Worm (Caenorhabditis elegans) whole organism, L4 larva: ENCODE measurements around the gene glr-2.
A peak's percentile ranks its signal among the peaks of the same experiment; 100 is the strongest.

Source experiments
- F44E2.7 ChIP-seq: fragments of 200-800 bp; sonication (Bioruptor generic); IDR thresholded peaks from 2 replicates; pipeline ENCODE4 v2.1.2; 2022; ENCODE audit warnings: missing genetic modification characterization, missing compliant biosample characterization
- F49E8.2 ChIP-seq: sonication (generic microtip); optimal IDR thresholded peaks from 2 replicates; lab custom pipeline; 2016; ENCODE audit warnings: missing compliant biosample characterization, mild to moderate bottlenecking, missing genetic modification characterization, borderline replicate concordance
- T20F7.1 ChIP-seq: fragments of 200-800 bp; sonication (Bioruptor generic); optimal IDR thresholded peaks from 2 replicates; lab custom pipeline; 2018; ENCODE audit warnings: mild to moderate bottlenecking, missing genetic modification characterization, missing compliant biosample characterization
- Y105C5A.15 ChIP-seq: fragments of 200-800 bp; sonication (Bioruptor generic); IDR thresholded peaks from 2 replicates; pipeline ENCODE4 v1.3.6; 2022; ENCODE audit warnings: missing genetic modification characterization, missing compliant biosample characterization
- Y5F2A.4 ChIP-seq: fragments of 200-800 bp; sonication (Bioruptor generic); optimal IDR thresholded peaks from 2 replicates; lab custom pipeline; 2018; ENCODE audit warnings: mild to moderate bottlenecking, missing genetic modification characterization, missing compliant biosample characterization
- Y75B8A.6 ChIP-seq: fragments of 200-800 bp; sonication (Bioruptor generic); IDR thresholded peaks from 2 replicates; pipeline ENCODE4 v1.3.6; 2022; ENCODE audit warnings: missing genetic modification reagents, missing genetic modification characterization, missing compliant biosample characterization
- aha-1 ChIP-seq: fragments of 150-350 bp; peaks from one replicate; lab custom pipeline; 2014; ENCODE audit warnings: missing biosample characterization, missing genetic modification characterization
- ama-1 ChIP-seq: fragments of 150-350 bp; optimal IDR thresholded peaks from 2 replicates; lab custom pipeline; 2014; ENCODE audit warnings: inconsistent platforms, mixed read lengths
- attf-4 ChIP-seq: sonication (generic microtip); optimal IDR thresholded peaks from 3 replicates; lab custom pipeline; 2017; ENCODE audit warnings: missing biosample characterization, missing genetic modification characterization
- cey-2 ChIP-seq: sonication (generic microtip); optimal IDR thresholded peaks from 3 replicates; lab custom pipeline; 2017; ENCODE audit warnings: missing genetic modification characterization, mild to moderate bottlenecking, missing compliant biosample characterization, antibody characterized with exemption, borderline replicate concordance; ENCODE audit not compliant: insufficient read depth
- ctbp-1 ChIP-seq: fragments of 200-800 bp; sonication (Bioruptor generic); IDR thresholded peaks from 2 replicates; pipeline ENCODE4 v1.3.6; 2022; ENCODE audit warnings: missing genetic modification reagents, missing genetic modification characterization, missing compliant biosample characterization
- daf-12 ChIP-seq: fragments of 150-350 bp; optimal IDR thresholded peaks from 2 replicates; lab custom pipeline; 2014; ENCODE audit warnings: missing biosample characterization, missing genetic modification reagents, missing genetic modification characterization
- daf-16 ChIP-seq, 3 experiments: sonication (generic microtip); optimal IDR thresholded peaks; 2 replicates each; lab custom pipeline; 2016 to 2017; ENCODE audit warnings: missing genetic modification characterization in 3 of 3, missing genetic modification reagents in 3 of 3, mild to moderate bottlenecking in 2 of 3, missing compliant biosample characterization in 2 of 3, missing biosample characterization in 1 of 3, moderate library complexity in 1 of 3
- dpl-1 ChIP-seq: fragments of 150-350 bp; optimal IDR thresholded peaks from 2 replicates; lab custom pipeline; 2014; ENCODE audit warnings: missing biosample characterization, missing genetic modification reagents, missing genetic modification characterization
- dve-1 ChIP-seq: sonication (generic microtip); optimal IDR thresholded peaks from 2 replicates; lab custom pipeline; 2017; ENCODE audit warnings: antibody characterized with exemption, mild to moderate bottlenecking, missing genetic modification characterization, missing compliant biosample characterization; ENCODE audit not compliant: insufficient read depth
- egl-27 ChIP-seq: sonication (generic microtip); optimal IDR thresholded peaks from 3 replicates; lab custom pipeline; 2017; ENCODE audit warnings: missing biosample characterization, missing genetic modification reagents, missing genetic modification characterization
- egl-43 ChIP-seq: fragments of 200-800 bp; sonication (Bioruptor generic); IDR thresholded peaks from 2 replicates; pipeline ENCODE4 v1.3.6; 2022; ENCODE audit warnings: missing genetic modification reagents, missing genetic modification characterization, missing compliant biosample characterization
- fkh-10 ChIP-seq: fragments of 150-350 bp; optimal IDR thresholded peaks from 2 replicates; lab custom pipeline; 2014; ENCODE audit warnings: missing biosample characterization, missing genetic modification reagents, missing genetic modification characterization
- hif-1 ChIP-seq, 2 experiments: sonication (generic microtip); optimal IDR thresholded peaks; 2 replicates each; lab custom pipeline; 2016 to 2017; ENCODE audit warnings: missing compliant biosample characterization in 2 of 2, missing genetic modification characterization in 2 of 2, missing genetic modification reagents in 2 of 2, missing genotype in 2 of 2, mild to moderate bottlenecking in 1 of 2
- hlh-11 ChIP-seq: fragments of 200-800 bp; sonication (Bioruptor generic); optimal IDR thresholded peaks from 2 replicates; lab custom pipeline; 2018; ENCODE audit warnings: mild to moderate bottlenecking, missing genetic modification characterization, missing compliant biosample characterization
- hlh-30 ChIP-seq: sonication (generic microtip); optimal IDR thresholded peaks from 2 replicates; lab custom pipeline; 2017; ENCODE audit warnings: antibody characterized with exemption, mild to moderate bottlenecking, missing genetic modification characterization, missing compliant biosample characterization; ENCODE audit not compliant: insufficient read depth
- lin-1 ChIP-seq: fragments of 200-800 bp; sonication (Bioruptor generic); IDR thresholded peaks from 2 replicates; pipeline ENCODE4 v1.3.6; 2022; ENCODE audit warnings: missing genetic modification reagents, missing genetic modification characterization, missing compliant biosample characterization
- lin-13 ChIP-seq: fragments of 150-350 bp; optimal IDR thresholded peaks from 2 replicates; lab custom pipeline; 2014; ENCODE audit warnings: missing biosample characterization, missing genetic modification reagents, missing genetic modification characterization
- lin-15B ChIP-seq: fragments of 150-350 bp; sonication (generic microtip); optimal IDR thresholded peaks from 3 replicates; lab custom pipeline; 2014; ENCODE audit warnings: missing biosample characterization, missing genetic modification characterization
- lin-38 ChIP-seq: fragments of 200-800 bp; sonication (Bioruptor generic); IDR thresholded peaks from 2 replicates; pipeline ENCODE4 v1.3.6; 2022; ENCODE audit warnings: missing genetic modification reagents, missing genetic modification characterization, missing compliant biosample characterization
- lin-39 ChIP-seq: fragments of 150-350 bp; optimal IDR thresholded peaks from 2 replicates; lab custom pipeline; 2014; ENCODE audit warnings: missing biosample characterization, missing genetic modification reagents, missing genetic modification characterization
- lsy-2 ChIP-seq, 2 experiments: fragments of 150-350 bp in 1 of 2; sonication (generic microtip) in 1 of 2; optimal IDR thresholded peaks; 2 replicates each; lab custom pipeline; 2014 to 2017; ENCODE audit warnings: missing biosample characterization in 2 of 2, missing genetic modification characterization in 2 of 2
- mdl-1 ChIP-seq, 2 experiments: fragments of 150-350 bp in 1 of 2; sonication (generic microtip) in 1 of 2; optimal IDR thresholded peaks; 2 replicates each; lab custom pipeline; 2014 to 2017; ENCODE audit warnings: missing biosample characterization in 2 of 2, missing genetic modification characterization in 2 of 2
- mep-1 ChIP-seq: fragments of 150-350 bp; sonication (generic microtip); optimal IDR thresholded peaks from 3 replicates; lab custom pipeline; 2014; ENCODE audit warnings: missing biosample characterization, missing genetic modification characterization
- mes-2 ChIP-seq: sonication (generic microtip); optimal IDR thresholded peaks from 2 replicates; lab custom pipeline; 2016; ENCODE audit warnings: missing genotype, mild to moderate bottlenecking, missing genetic modification characterization, missing compliant biosample characterization; ENCODE audit not compliant: poor library complexity, severe bottlenecking
- mxl-3 ChIP-seq: fragments of 200-800 bp; sonication (Bioruptor generic); optimal IDR thresholded peaks from 2 replicates; lab custom pipeline; 2018; ENCODE audit warnings: mild to moderate bottlenecking, missing genetic modification characterization, missing compliant biosample characterization
- nhr-11 ChIP-seq: fragments of 150-350 bp; optimal IDR thresholded peaks from 2 replicates; lab custom pipeline; 2014; ENCODE audit warnings: missing biosample characterization, missing genetic modification characterization
- nhr-111 ChIP-seq: fragments of 200-800 bp; sonication (Bioruptor generic); optimal IDR thresholded peaks from 2 replicates; lab custom pipeline; 2018; ENCODE audit warnings: mild to moderate bottlenecking, missing genetic modification characterization, missing compliant biosample characterization
- nhr-28 ChIP-seq: fragments of 150-350 bp; optimal IDR thresholded peaks from 2 replicates; lab custom pipeline; 2014; ENCODE audit warnings: missing biosample characterization, missing genetic modification characterization
- nhr-6 ChIP-seq: fragments of 150-350 bp; optimal IDR thresholded peaks from 2 replicates; lab custom pipeline; 2014; ENCODE audit warnings: missing biosample characterization, missing genetic modification characterization
- nhr-77 ChIP-seq: fragments of 150-350 bp; optimal IDR thresholded peaks from 2 replicates; lab custom pipeline; 2014; ENCODE audit warnings: missing biosample characterization, missing genetic modification characterization
- pha-4 ChIP-seq, 2 experiments: fragments of 150-350 bp in 1 of 2; fragments of 200-800 bp in 1 of 2; sonication (Bioruptor generic) in 1 of 2; IDR thresholded peaks in 1 of 2; optimal IDR thresholded peaks in 1 of 2; 2 replicates each; pipeline versions ENCODE4 v1.3.6 to Lab custom; 2014 to 2022; ENCODE audit warnings: missing genetic modification characterization in 2 of 2, missing genetic modification reagents in 2 of 2, missing biosample characterization in 1 of 2, missing compliant biosample characterization in 1 of 2
- snpc-1.2 ChIP-seq: fragments of 200-800 bp; sonication (Bioruptor generic); IDR thresholded peaks from 2 replicates; pipeline ENCODE4 v1.3.6; 2022; ENCODE audit warnings: missing genetic modification reagents, missing genetic modification characterization, missing compliant biosample characterization
- snpc-4 ChIP-seq: fragments of 150-350 bp; optimal IDR thresholded peaks from 2 replicates; lab custom pipeline; 2014; ENCODE audit warnings: missing biosample characterization, missing genetic modification characterization
- unc-130 ChIP-seq: sonication (generic microtip); optimal IDR thresholded peaks from 2 replicates; lab custom pipeline; 2016; ENCODE audit warnings: missing genetic modification reagents, missing genetic modification characterization, missing compliant biosample characterization
- unc-39 ChIP-seq: sonication (generic microtip); optimal IDR thresholded peaks from 2 replicates; lab custom pipeline; 2017; ENCODE audit warnings: missing biosample characterization, missing genetic modification characterization
- zfp-2 ChIP-seq: sonication (generic microtip); optimal IDR thresholded peaks from 2 replicates; lab custom pipeline; 2016; ENCODE audit warnings: mild to moderate bottlenecking, missing genetic modification characterization, missing compliant biosample characterization
- zip-11 ChIP-seq: fragments of 200-800 bp; sonication (Bioruptor generic); IDR thresholded peaks from 2 replicates; pipeline ENCODE4 v1.3.6; 2022; ENCODE audit warnings: missing genetic modification characterization, missing compliant biosample characterization
- ztf-7 ChIP-seq: fragments of 150-350 bp; optimal IDR thresholded peaks from 2 replicates; lab custom pipeline; 2014; ENCODE audit warnings: missing biosample characterization, missing genetic modification characterization

Gene glr-2

ce11 chrIII:7185473-7185872 lies 40.7 kb upstream of the glr-2 start, which contains the start of gene F37C12.14:
TSS of gene F37C12.14 (minus strand) at chrIII:7185573.
- TF ChIP-seq mes-2 (tag; lab: Kevin White, UChicago) (no peak), cey-2 (tag; lab: Kevin White, UChicago) (no peak), Y75B8A.6 (no peak), hlh-30 (tag; lab: Kevin White, UChicago) (no peak), F44E2.7 (GFP tag; lab: Robert Waterston, UW) (no peak), attf-4 (no peak), snpc-1.2 (GFP tag; lab: Robert Waterston, UW) (no peak), zip-11 (GFP tag; lab: Robert Waterston, UW) (no peak), mxl-3 (no peak), nhr-28 (no peak), Y5F2A.4 (GFP tag; lab: Kevin White, UChicago) (no peak), hif-1 (tag; optimal IDR thresholded peaks at IDR 0.05; lab: Kevin White, UChicago) (no peak), nhr-111 (GFP tag; lab: Kevin White, UChicago) (no peak), lin-38 (no peak), snpc-4 (tag; lab: Kevin White, UChicago) (no peak), ctbp-1 (GFP tag; lab: Robert Waterston, UW) (no peak), egl-43 (GFP tag; lab: Robert Waterston, UW) (no peak), lin-1 (GFP tag; lab: Robert Waterston, UW) (no peak)

- no peak for TF ChIP-seq lin-39 (tag; lab: Kevin White, UChicago)
- peak; percentile 64 for TF ChIP-seq hlh-30 (tag; lab: Kevin White, UChicago)
- peak; percentile 78 for TF ChIP-seq mep-1 (tag; lab: Kevin White, UChicago)
- TF ChIP-seq lin-13 (GFP tag; lab: Kevin White, UChicago), result peak; percentile 72
- peak; percentile 2 for TF ChIP-seq fkh-10 (GFP tag; lab: Kevin White, UChicago)
- peak; percentile 1 for TF ChIP-seq ama-1 (lab: Kevin White, UChicago)
- TF ChIP-seq daf-16 (GFP tag; optimal IDR thresholded peaks at IDR 0.05; lab: Kevin White, UChicago), result no peak
- peak; percentile 66 for TF ChIP-seq daf-16 (tag; optimal IDR thresholded peaks at IDR 0.05; lab: Kevin White, UChicago)
- no peak for TF ChIP-seq lin-15B
- TF ChIP-seq snpc-4 (tag; lab: Kevin White, UChicago), result no peak
- TF ChIP-seq nhr-28, result peak; percentile 11
- TF ChIP-seq ztf-7, result peak; percentile 18
- no peak for TF ChIP-seq egl-43 (GFP tag; lab: Robert Waterston, UW)
- no peak for TF ChIP-seq unc-39 (tag; lab: Kevin White, UChicago)
- no peak for TF ChIP-seq pha-4 (GFP tag; IDR thresholded peaks at IDR 0.05; lab: Robert Waterston, UW)
- peak; percentile 3 for TF ChIP-seq pha-4 (tag; optimal IDR thresholded peaks at IDR 0.05; lab: Kevin White, UChicago)
- TF ChIP-seq F49E8.2, result no peak
- no peak for TF ChIP-seq hlh-11 (tag; lab: Kevin White, UChicago)
- TF ChIP-seq mdl-1 (tag; optimal IDR thresholded peaks at IDR 0.05; lab: Kevin White, UChicago), result no peak
- TF ChIP-seq nhr-77 (tag; lab: Kevin White, UChicago), result peak; percentile 32
- no peak for TF ChIP-seq nhr-111 (GFP tag; lab: Kevin White, UChicago)
- TF ChIP-seq lin-38, result peak; percentile 86
- peak; percentile 42 for TF ChIP-seq aha-1 (tag; lab: Kevin White, UChicago)
- TF ChIP-seq dve-1 (tag; lab: Kevin White, UChicago), result peak; percentile 55
- no peak for TF ChIP-seq daf-12 (tag; lab: Kevin White, UChicago)
- peak in 1 of 2 experiments; percentile 47 for TF ChIP-seq hif-1 (tag; optimal IDR thresholded peaks at IDR 0.05; lab: Kevin White, UChicago)
- TF ChIP-seq zfp-2 (tag; lab: Kevin White, UChicago), result peak; percentile 36
- peak in 1 of 2 experiments; percentile 86 for TF ChIP-seq lsy-2 (tag; optimal IDR thresholded peaks at IDR 0.05; lab: Kevin White, UChicago)
- TF ChIP-seq dpl-1 (GFP tag; lab: Kevin White, UChicago), result peak; percentile 55
- no peak for TF ChIP-seq egl-27
- peak; percentile 62 for TF ChIP-seq T20F7.1 (GFP tag; lab: Kevin White, UChicago)
- TF ChIP-seq nhr-11 (tag; lab: Kevin White, UChicago), result peak; percentile 39
- peak; percentile 8 for TF ChIP-seq unc-130
- no peak for TF ChIP-seq Y105C5A.15 (GFP tag; lab: Robert Waterston, UW)
- peak; percentile 60 for TF ChIP-seq nhr-6 (tag; lab: Kevin White, UChicago)
- peak; percentile 89 for TF ChIP-seq mes-2 (tag; lab: Kevin White, UChicago)
- TF ChIP-seq, all 104 proteins: peak for 22
Observed at ce11 chrIII:7184022-7184421, 39.3 kb upstream of the glr-2 start, which contains the start of gene yju-2. TSS of gene yju-2 (plus strand) at chrIII:7184336.
